Worm (Caenorhabditis elegans): Measurements from ENCODE around the gene B0280.2.
A peak's percentile ranks its signal among the peaks of the same experiment; 100 is the strongest.

B0280.2 gene

DNA sequence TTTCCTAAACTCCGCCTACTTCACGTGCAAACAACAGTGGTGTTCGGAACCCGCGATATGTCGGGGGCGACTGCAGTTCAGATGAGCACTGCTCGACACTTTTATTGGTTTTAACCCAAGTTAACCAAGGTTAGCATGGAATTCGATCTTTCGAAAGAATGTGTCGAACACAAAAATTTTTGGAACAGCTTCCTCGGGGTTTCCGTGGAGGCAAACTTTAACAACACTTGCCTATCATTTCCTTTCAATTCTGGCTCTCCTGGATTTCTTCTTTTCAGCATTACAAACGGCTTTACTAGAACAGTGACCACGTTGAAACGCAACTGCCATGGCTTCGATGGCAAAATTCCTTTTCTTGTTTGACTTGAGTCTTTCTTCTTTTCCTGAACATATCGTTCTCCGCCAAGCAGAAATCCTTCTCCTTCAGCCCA lies 16.8 kb downstream of the B0280.2 start (continued):
- TF ChIP-seq F52B5.7 (tag; optimal IDR thresholded peaks at IDR 0.05) (peak; percentile 35), hsf-1 (GFP tag; IDR thresholded peaks at IDR 0.05) (peak; percentile 75), nhr-90 (tag; optimal IDR thresholded peaks at IDR 0.05) (no peak), mes-4 (tag; optimal IDR thresholded peaks at IDR 0.05) (peak; percentile 1), F39B2.1 (GFP tag; IDR thresholded peaks at IDR 0.05) (no peak), lir-1 (GFP tag; conservative IDR thresholded peaks at IDR 0.05) (peak; percentile 49; the same call in 1 of the 2 replicates), gei-17 (GFP tag; optimal IDR thresholded peaks at IDR 0.05) (peak; percentile 49), ceh-40 (GFP tag; IDR thresholded peaks at IDR 0.05) (no peak), athp-1 (tag; optimal IDR thresholded peaks at IDR 0.05) (peak; percentile 47), nfya-1 (tag; optimal IDR thresholded peaks at IDR 0.05; ENCODE audit: borderline replicate concordance, insufficient read depth) (no peak)

- TF ChIP-seq pbrm-1 (GFP tag; IDR thresholded peaks at IDR 0.05) (peak; percentile 90), unc-130 (GFP tag; optimal IDR thresholded peaks at IDR 0.05) (no peak), unc-62 (GFP tag; optimal IDR thresholded peaks at IDR 0.05) (no peak), Y53F4B.3 (GFP tag; IDR thresholded peaks at IDR 0.05) (0 out of 2 replicates have a peak, but pooled peaks have one; percentile 4), B0019.2 (GFP tag; conservative IDR thresholded peaks at IDR 0.05) (0 out of 2 replicates have a peak, but pooled peaks have one; percentile 24), attf-3 (GFP tag; conservative IDR thresholded peaks at IDR 0.05) (no peak), snpc-4 (GFP tag; optimal IDR thresholded peaks at IDR 0.05) (peak; percentile 96), snpc-4 (tag; optimal IDR thresholded peaks at IDR 0.05) (peak; percentile 96 to 98 (median 97)), mcd-1 (GFP tag; IDR thresholded peaks at IDR 0.05) (peak; percentile 51), ZK185.1 (tag; optimal IDR thresholded peaks at IDR 0.05; ENCODE audit: poor library complexity, severe bottlenecking) (no peak), cebp-1 (GFP tag; IDR thresholded peaks at IDR 0.05) (no peak), cebp-1 (tag; optimal IDR thresholded peaks at IDR 0.05) (no peak), Y56A3A.18 (GFP tag; IDR thresholded peaks at IDR 0.05) (peak; percentile 61; the same call in 1 of the 2 replicates), chd-7 (tag; optimal IDR thresholded peaks at IDR 0.05) (no peak), snpc-1.1 (tag; optimal IDR thresholded peaks at IDR 0.05; ENCODE audit: insufficient read depth) (peak; percentile 98), hmg-20 (GFP tag; IDR thresholded peaks at IDR 0.05) (0 out of 2 replicates have a peak, but pooled peaks have one; percentile 47), nfya-1 (tag; optimal IDR thresholded peaks at IDR 0.05; ENCODE audit: borderline replicate concordance, insufficient read depth) (no peak), lin-54 (GFP tag; optimal IDR thresholded peaks at IDR 0.05) (peak; percentile 63), madf-8 (GFP tag; conservative IDR thresholded peaks at IDR 0.05) (0 out of 2 replicates have a peak, but pooled peaks have one; percentile 7), tlf-1 (GFP tag; optimal IDR thresholded peaks at IDR 0.05) (peak; percentile 18), madf-3 (GFP tag; IDR thresholded peaks at IDR 0.05) (peak; percentile 77; the same call in 1 of the 2 replicates), ceh-79 (tag; optimal IDR thresholded peaks at IDR 0.05) (no peak), madf-6 (GFP tag; IDR thresholded peaks at IDR 0.05) (peak; percentile 64), ceh-40 (GFP tag; IDR thresholded peaks at IDR 0.05) (0 out of 2 replicates have a peak, but pooled peaks have one; percentile 49), rcor-1 (GFP tag; IDR thresholded peaks at IDR 0.05) (peak; percentile 58; the same call in 1 of the 2 replicates), snpc-3.4 (tag; optimal IDR thresholded peaks at IDR 0.05) (peak; percentile 95), him-1 (tag; optimal IDR thresholded peaks at IDR 0.05) (peak; percentile 96), F57C9.4 (tag; optimal IDR thresholded peaks at IDR 0.05) (no peak), B0261.1 (tag; optimal IDR thresholded peaks at IDR 0.05) (no peak), lsl-1 (GFP tag; optimal IDR thresholded peaks at IDR 0.05) (peak; percentile 71), hsf-1 (GFP tag; IDR thresholded peaks at IDR 0.05) (peak; percentile 56), let-607 (tag; optimal IDR thresholded peaks at IDR 0.05) (no peak), ztf-18 (tag; optimal IDR thresholded peaks at IDR 0.05) (peak; percentile 4), lsy-27 (tag; optimal IDR thresholded peaks at IDR 0.05; ENCODE audit: borderline replicate concordance, insufficient read depth) (no peak), lin-35 (GFP tag; optimal IDR thresholded peaks at IDR 0.05) (no peak), Y95B8A.8 (GFP tag; IDR thresholded peaks at IDR 0.05) (peak; percentile 67; the same call in 1 of the 2 replicates), nhr-27 (tag; optimal IDR thresholded peaks at IDR 0.05) (no peak), hlh-26 (GFP tag; conservative IDR thresholded peaks at IDR 0.05) (no peak)
Observed at ce11 chrIII:7142172-7142601, 17.7 kb downstream of the B0280.2 start.

All from whole organism, young adult.